Fruit fly (Drosophila melanogaster): Measurements from ENCODE around the gene CG12594.

CG12594 gene

DNA sequence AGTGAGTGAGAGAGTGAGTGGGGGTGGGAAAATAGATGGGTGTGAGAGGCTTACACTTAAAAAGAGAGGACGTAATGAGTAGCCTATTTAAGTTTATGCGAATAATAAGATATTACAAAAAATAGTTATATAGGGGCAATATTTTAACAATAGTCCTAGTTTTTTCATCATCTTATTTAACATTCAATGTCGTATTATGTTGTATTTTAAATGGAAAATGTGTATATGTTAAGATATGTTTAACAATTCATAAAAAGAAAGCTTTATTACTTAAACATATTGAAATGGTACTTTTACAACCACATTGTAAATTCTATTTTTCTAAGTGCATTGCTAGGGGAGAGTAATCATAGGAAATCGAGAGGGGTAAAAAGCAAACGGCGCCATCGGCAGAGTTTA, 52.5 kb downstream of the CG12594 start:
- TF ChIP-seq Mio (GFP tag; optimal IDR thresholded peaks at IDR 0.05) (no peak), rgr (GFP tag; optimal IDR thresholded peaks at IDR 0.05) (peak; percentile 20), usp (GFP tag; optimal IDR thresholded peaks at IDR 0.05) (no peak), OdsH (GFP tag; optimal IDR thresholded peaks at IDR 0.05) (peak; percentile 52), pan (optimal IDR thresholded peaks at IDR 0.05) (no peak), h (GFP tag; optimal IDR thresholded peaks at IDR 0.05) (peak; percentile 39), psq (GFP tag; optimal IDR thresholded peaks at IDR 0.05) (no peak), lola (GFP tag; optimal IDR thresholded peaks at IDR 0.05) (no peak), CG9705 (GFP tag; optimal IDR thresholded peaks at IDR 0.05) (no peak), tai (GFP tag; optimal IDR thresholded peaks at IDR 0.05) (no peak), CG32264 (GFP tag; optimal IDR thresholded peaks at IDR 0.05) (no peak), jim (GFP tag; optimal IDR thresholded peaks at IDR 0.05) (no peak), GATAd (GFP tag; optimal IDR thresholded peaks at IDR 0.05) (no peak), foxo (GFP tag; optimal IDR thresholded peaks at IDR 0.05) (peak in 1 of 2 experiments; percentile 62), Abd-B (GFP tag; optimal IDR thresholded peaks at IDR 0.05) (no peak), N (GFP tag; optimal IDR thresholded peaks at IDR 0.05) (no peak), Jra (GFP tag; optimal IDR thresholded peaks at IDR 0.05) (no peak), Vsx2 (GFP tag; optimal IDR thresholded peaks at IDR 0.05; ENCODE audit: partially characterized antibody) (no peak), ey (GFP tag; optimal IDR thresholded peaks at IDR 0.05) (peak; percentile 42), Hr78 (GFP tag; optimal IDR thresholded peaks at IDR 0.05) (no peak), Hnf4 (GFP tag; optimal IDR thresholded peaks at IDR 0.05) (peak; percentile 5), HLH106 (tag; optimal IDR thresholded peaks at IDR 0.05) (peak; percentile 59), Sp1 (GFP tag; optimal IDR thresholded peaks at IDR 0.05) (peak; percentile 70), Hr83 (GFP tag; optimal IDR thresholded peaks at IDR 0.05; ENCODE audit: poor library complexity, severe bottlenecking) (no peak), brk (GFP tag; optimal IDR thresholded peaks at IDR 0.05) (no peak), sv (GFP tag; optimal IDR thresholded peaks at IDR 0.05) (no peak), dl (GFP tag; optimal IDR thresholded peaks at IDR 0.05; ENCODE audit: insufficient read depth in 1 of 2, partially characterized antibody in 2 of 2) (no peak), dsf (GFP tag; optimal IDR thresholded peaks at IDR 0.05; ENCODE audit: borderline replicate concordance) (no peak), woc (GFP tag; optimal IDR thresholded peaks at IDR 0.05) (peak; percentile 40), sage (GFP tag; optimal IDR thresholded peaks at IDR 0.05) (no peak), Rel (GFP tag; optimal IDR thresholded peaks at IDR 0.05) (no peak), Rel (tag; optimal IDR thresholded peaks at IDR 0.05) (no peak), br (GFP tag; optimal IDR thresholded peaks at IDR 0.05) (no peak), Dif (GFP tag; optimal IDR thresholded peaks at IDR 0.05; ENCODE audit: partially characterized antibody) (no peak), Myc (optimal IDR thresholded peaks at IDR 0.05) (no peak), Dfd (GFP tag; optimal IDR thresholded peaks at IDR 0.05) (no peak), dmrt93B (GFP tag; optimal IDR thresholded peaks at IDR 0.05) (no peak), fru (GFP tag; optimal IDR thresholded peaks at IDR 0.05) (peak; percentile 55), CrebA (GFP tag; optimal IDR thresholded peaks at IDR 0.05; ENCODE audit: borderline replicate concordance) (no peak)

dm6 chr3R:11775207-11775606, 53.7 kb downstream of the CG12594 start:
- TF ChIP-seq dsf (GFP tag; optimal IDR thresholded peaks at IDR 0.05; ENCODE audit: borderline replicate concordance) (no peak), fru (GFP tag; optimal IDR thresholded peaks at IDR 0.05) (no peak), CrebA (GFP tag; optimal IDR thresholded peaks at IDR 0.05; ENCODE audit: borderline replicate concordance) (no peak), usp (GFP tag; optimal IDR thresholded peaks at IDR 0.05) (no peak), Hr83 (GFP tag; optimal IDR thresholded peaks at IDR 0.05; ENCODE audit: poor library complexity, severe bottlenecking) (no peak), pan (optimal IDR thresholded peaks at IDR 0.05) (no peak), Myc (optimal IDR thresholded peaks at IDR 0.05) (no peak), foxo (GFP tag; optimal IDR thresholded peaks at IDR 0.05) (no peak)

Measured in whole organism, wandering third instar larva.